Worm (Caenorhabditis elegans) whole organism, L4 larva: ENCODE data around the gene bli-6.
A peak's percentile ranks its signal among the peaks of the same experiment; 100 is the strongest.

Experiments used
- F44E2.7 ChIP-seq: fragments of 200-800 bp; sonication (Bioruptor generic); IDR thresholded peaks from 2 replicates; pipeline ENCODE4 v2.1.2; 2022; ENCODE audit warnings: missing genetic modification characterization, missing compliant biosample characterization
- ZK546.5 ChIP-seq, 2 experiments: sonication (generic microtip); optimal IDR thresholded peaks; 2 replicates each; lab custom pipeline; 2017; ENCODE audit warnings: missing biosample characterization in 2 of 2, missing genetic modification characterization in 2 of 2
- ceh-20 ChIP-seq: fragments of 200-800 bp; sonication (Bioruptor generic); IDR thresholded peaks from 2 replicates; pipeline ENCODE4 v1.3.6; 2022; ENCODE audit warnings: missing genetic modification reagents, missing genetic modification characterization, missing compliant biosample characterization
- ceh-32 ChIP-seq: sonication (generic microtip); optimal IDR thresholded peaks from 2 replicates; lab custom pipeline; 2016; ENCODE audit warnings: mild to moderate bottlenecking, missing genetic modification characterization, missing compliant biosample characterization; ENCODE audit not compliant: poor library complexity
- dmd-6 ChIP-seq: fragments of 200-800 bp; sonication (Bioruptor generic); IDR thresholded peaks from 2 replicates; pipeline ENCODE4 v1.3.6; 2022; ENCODE audit warnings: missing genetic modification reagents, missing genetic modification characterization, missing compliant biosample characterization
- lin-38 ChIP-seq: fragments of 200-800 bp; sonication (Bioruptor generic); IDR thresholded peaks from 2 replicates; pipeline ENCODE4 v1.3.6; 2022; ENCODE audit warnings: missing genetic modification reagents, missing genetic modification characterization, missing compliant biosample characterization
- nhr-76 ChIP-seq: fragments of 150-350 bp; optimal IDR thresholded peaks from 2 replicates; lab custom pipeline; 2014; ENCODE audit warnings: missing biosample characterization, missing genetic modification characterization
- unc-130 ChIP-seq: sonication (generic microtip); optimal IDR thresholded peaks from 2 replicates; lab custom pipeline; 2016; ENCODE audit warnings: missing genetic modification reagents, missing genetic modification characterization, missing compliant biosample characterization
- vab-7 ChIP-seq: fragments of 200-800 bp; sonication (Bioruptor generic); IDR thresholded peaks from 2 replicates; pipeline ENCODE4 v1.3.6; 2022; ENCODE audit warnings: missing genetic modification reagents, missing genetic modification characterization, missing compliant biosample characterization

DNA sequence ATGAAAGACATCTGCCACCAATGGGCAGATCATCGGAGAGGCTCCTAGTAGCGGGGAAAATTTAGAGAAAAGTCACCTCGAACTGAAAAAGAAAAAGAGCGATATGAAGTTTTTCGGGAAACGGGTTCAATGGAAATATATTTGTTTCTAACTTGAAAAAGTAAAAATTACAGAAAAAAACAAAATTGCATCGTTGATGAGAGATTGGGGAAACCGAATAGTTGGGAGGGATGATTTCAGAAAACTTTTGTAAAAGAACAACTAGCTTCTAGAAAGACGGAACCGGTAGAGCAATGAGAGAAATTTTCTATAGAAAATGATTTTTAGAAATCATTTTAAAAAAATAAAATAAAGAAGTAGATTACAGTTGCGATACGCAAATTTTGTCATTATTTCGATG, 1.5 kb downstream of the bli-6 start:
- TF ChIP-seq vab-7 (no peak), ceh-20 (no peak), ZK546.5 (tag; optimal IDR thresholded peaks at IDR 0.05; lab: Kevin White, UChicago) (no peak), lin-38 (GFP tag; lab: Robert Waterston, UW) (0 out of 2 replicates have a peak, but pooled peaks have one; percentile 19), F44E2.7 (GFP tag; lab: Robert Waterston, UW) (no peak), nhr-76 (tag; lab: Kevin White, UChicago) (no peak), ceh-32 (no peak), unc-130 (GFP tag; lab: Kevin White, UChicago) (no peak), dmd-6 (no peak)
